Worm (Caenorhabditis elegans): ENCODE measurements around the gene pals-20.

DNA sequence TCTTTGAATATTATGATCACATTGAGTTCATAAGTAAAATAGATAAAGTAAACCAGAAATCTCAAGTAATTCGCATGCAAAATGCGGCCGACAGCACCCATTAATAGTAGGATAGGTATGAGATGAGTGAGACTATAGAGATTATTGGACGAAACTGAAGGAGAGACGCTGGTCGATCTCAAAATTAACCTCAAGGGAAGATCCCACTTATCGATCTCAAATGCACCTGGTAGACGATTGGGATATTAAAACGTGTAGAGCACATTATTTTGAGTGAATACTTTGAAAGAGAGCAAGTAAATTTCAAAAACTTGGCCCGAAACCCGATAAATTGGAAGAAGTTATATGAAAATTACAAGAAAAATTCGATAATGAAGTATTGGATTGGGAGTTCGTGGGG, 42.4 kb downstream of the pals-20 start, which contains the start of gene Y82E9BL.6:
- TF ChIP-seq nhr-11 (tag; optimal IDR thresholded peaks at IDR 0.05) (no peak), zag-1 (tag; optimal IDR thresholded peaks at IDR 0.05) (no peak), nhr-25 (tag; optimal IDR thresholded peaks at IDR 0.05) (no peak)
